Fruit fly (Drosophila melanogaster) S2 (cell line): ENCODE data around the gene CG15047.

Source experiments
- CG8478 ChIP-seq: fragments of >200 bp; optimal IDR thresholded peaks from 2 replicates; lab custom pipeline; 2018
- CTCF ChIP-seq, 2 experiments: fragments of >200 bp; optimal IDR thresholded peaks; 2 replicates each; lab custom pipeline; 2018

CG15047 gene

DNA sequence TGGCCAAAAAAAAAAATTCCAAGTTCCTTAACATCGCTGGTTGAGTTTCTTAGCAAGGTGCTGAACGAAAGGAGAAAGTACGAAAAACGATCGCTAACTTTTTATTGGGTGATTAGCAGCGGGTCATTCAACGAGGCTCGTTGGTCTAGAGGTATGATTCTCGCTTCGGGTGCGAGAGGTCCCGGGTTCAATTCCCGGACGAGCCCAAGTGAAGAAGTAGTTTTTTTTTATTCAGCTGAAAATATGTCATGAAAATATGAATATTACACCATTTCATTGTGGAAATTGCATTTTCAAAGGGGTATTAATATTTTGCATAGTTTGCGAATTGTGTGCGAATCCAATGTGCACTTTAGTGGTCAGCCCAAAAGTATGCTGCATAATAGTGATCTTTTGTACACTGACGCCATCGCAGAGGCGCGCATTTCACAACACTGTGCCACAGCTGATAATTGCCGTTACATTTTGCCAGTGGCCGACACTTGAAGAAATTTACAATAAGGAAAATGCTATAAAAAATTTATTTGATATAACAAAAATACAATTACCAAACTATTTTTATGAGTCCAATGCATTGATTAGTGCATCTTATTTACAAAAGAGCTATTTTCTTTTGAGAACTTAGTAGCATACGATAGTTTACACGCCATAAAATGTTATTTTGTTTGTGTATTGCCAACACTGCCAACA, 37.3 kb downstream of the CG15047 start:
- TF ChIP-seq CG8478 (lab: Kevin White, UChicago) (no peak), CTCF (optimal IDR thresholded peaks at IDR 0.05; lab: Kevin White, UChicago) (no peak)

DNA sequence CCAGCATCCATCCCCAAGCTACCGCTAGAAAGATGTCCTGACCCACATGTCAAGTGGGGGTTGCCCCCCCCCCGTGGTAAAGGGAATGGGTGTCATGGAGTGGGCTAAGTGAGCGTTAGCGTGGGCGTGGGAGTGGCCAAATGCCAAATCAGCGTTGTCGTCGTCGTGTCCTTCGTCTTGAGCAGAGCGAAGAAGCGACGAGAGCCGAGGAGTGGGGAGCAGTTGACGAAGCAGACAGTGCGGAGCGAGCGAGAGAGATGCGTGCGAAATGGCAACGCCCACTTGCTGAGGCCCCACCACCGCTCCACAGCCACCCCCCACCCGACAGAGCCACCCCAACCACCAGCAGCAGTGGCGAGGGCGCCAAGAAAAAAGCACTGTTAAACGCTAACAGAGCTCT, 46.7 kb downstream of the CG15047 start:
- TF ChIP-seq CTCF (optimal IDR thresholded peaks at IDR 0.05; lab: Kevin White, UChicago) (no peak), CG8478 (lab: Kevin White, UChicago) (no peak)
